Worm (Caenorhabditis elegans) whole organism, early embryonic: ENCODE measurements around the gene srh-200.

Experiments used
- B0310.2 ChIP-seq: sonication (generic microtip); optimal IDR thresholded peaks from 2 replicates; lab custom pipeline; 2016; ENCODE audit warnings: mild to moderate bottlenecking, missing genetic modification characterization, missing compliant biosample characterization
- F13C5.2 ChIP-seq: sonication (generic microtip); optimal IDR thresholded peaks from 2 replicates; lab custom pipeline; 2017; ENCODE audit warnings: mild to moderate bottlenecking, missing genetic modification characterization, inconsistent platforms, missing compliant biosample characterization
- ama-1 ChIP-seq: fragments of 150-350 bp; optimal IDR thresholded peaks from 2 replicates; lab custom pipeline; 2014
- ets-7 ChIP-seq: sonication (generic microtip); optimal IDR thresholded peaks from 2 replicates; lab custom pipeline; 2016; ENCODE audit warnings: missing genotype, missing genetic modification characterization, missing compliant biosample characterization
- flt-1 ChIP-seq: fragments of 200-800 bp; sonication (Bioruptor generic); IDR thresholded peaks from 2 replicates; pipeline ENCODE4 v1.3.6; 2022; ENCODE audit warnings: missing genetic modification characterization, missing compliant biosample characterization
- hmbx-1 ChIP-seq: sonication (generic microtip); optimal IDR thresholded peaks from 2 replicates; lab custom pipeline; 2016; ENCODE audit warnings: mild to moderate bottlenecking, missing genetic modification characterization, missing compliant biosample characterization
- sea-1 ChIP-seq: fragments of 200-800 bp; sonication (Bioruptor generic); conservative IDR thresholded peaks from 2 replicates; pipeline ENCODE4 v1.3.6; 2022; ENCODE audit warnings: missing genetic modification characterization, missing compliant biosample characterization
- tbx-11 ChIP-seq: fragments of 200-800 bp; sonication (Bioruptor generic); IDR thresholded peaks from 2 replicates; pipeline ENCODE4 v1.3.6; 2022; ENCODE audit warnings: missing genetic modification characterization, missing compliant biosample characterization
- tbx-37 ChIP-seq: fragments of 200-800 bp; sonication (Bioruptor generic); conservative IDR thresholded peaks from 2 replicates; pipeline ENCODE4 v1.3.6; 2022; ENCODE audit warnings: missing genetic modification reagents, missing genetic modification characterization, missing compliant biosample characterization
- tra-4 ChIP-seq: sonication (generic microtip); optimal IDR thresholded peaks from 2 replicates; lab custom pipeline; 2017; ENCODE audit warnings: missing genetic modification characterization, missing compliant biosample characterization

DNA sequence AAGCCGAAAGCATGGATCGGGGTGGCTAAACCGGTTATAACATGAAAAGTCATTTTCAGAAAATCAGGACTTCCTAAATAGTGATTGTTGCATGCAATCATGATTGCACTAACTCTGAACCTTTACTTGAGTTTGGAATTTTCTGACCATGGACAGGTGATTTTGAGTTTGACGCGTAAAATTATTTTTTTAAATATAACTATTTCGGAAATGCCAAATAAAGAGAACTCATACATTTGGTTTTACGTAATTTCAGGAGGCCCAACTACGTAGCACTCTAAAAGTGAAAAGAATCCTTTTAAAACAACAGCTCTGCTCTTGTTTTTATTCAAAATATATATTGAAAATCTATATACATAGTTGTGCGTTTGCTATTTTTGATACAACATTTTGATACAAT is 1.7 kb downstream of the srh-200 start, which contains the start of gene srh-234:
- TF ChIP-seq ama-1 (lab: Kevin White, UChicago) (no peak), sea-1 (no peak), tbx-37 (GFP tag; lab: Robert Waterston, UW) (no peak), tbx-11 (GFP tag; lab: Robert Waterston, UW) (no peak), F13C5.2 (tag; lab: Kevin White, UChicago) (no peak), hmbx-1 (tag; lab: Kevin White, UChicago) (no peak), tra-4 (tag; lab: Kevin White, UChicago) (no peak), B0310.2 (tag; lab: Kevin White, UChicago) (no peak), flt-1 (GFP tag; lab: Robert Waterston, UW) (no peak), ets-7 (no peak)
